Worm (Caenorhabditis elegans): ENCODE results near the gene T13C2.2.

The T13C2.2 gene

DNA sequence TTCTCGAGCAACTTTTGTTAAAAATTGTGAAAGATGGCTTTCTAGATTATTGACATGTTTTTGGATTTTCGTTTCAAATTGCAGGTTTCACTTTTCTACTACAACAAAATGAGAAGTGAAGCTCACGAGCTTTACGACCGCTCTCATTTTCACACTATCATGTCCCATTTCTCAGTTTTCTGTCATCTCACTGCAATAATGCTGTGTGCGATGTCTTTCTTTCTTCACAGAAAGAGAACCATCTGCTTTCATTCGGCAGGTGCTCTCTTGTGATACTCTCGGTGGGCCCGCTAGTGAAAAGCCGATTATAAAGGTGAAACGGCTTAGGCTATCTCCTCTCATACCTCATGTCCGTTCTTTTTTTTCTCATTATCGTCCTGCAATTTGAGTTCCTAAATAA, 51.2 kb downstream of the T13C2.2 start:
- TF ChIP-seq zag-1 (tag; optimal IDR thresholded peaks at IDR 0.05): no peak
- no peak for TF ChIP-seq mab-5 (tag; optimal IDR thresholded peaks at IDR 0.05)
- no peak for TF ChIP-seq F13H6.1 (tag; optimal IDR thresholded peaks at IDR 0.05)
- TF ChIP-seq ZK546.5 (tag; optimal IDR thresholded peaks at IDR 0.05): no peak
- no peak for TF ChIP-seq nhr-11 (tag; optimal IDR thresholded peaks at IDR 0.05)
- TF ChIP-seq nhr-129 (tag; optimal IDR thresholded peaks at IDR 0.05): peak; percentile 63
- TF ChIP-seq elt-1 (tag; optimal IDR thresholded peaks at IDR 0.05): no peak
- no peak for TF ChIP-seq ceh-16 (tag; optimal IDR thresholded peaks at IDR 0.05)

DNA sequence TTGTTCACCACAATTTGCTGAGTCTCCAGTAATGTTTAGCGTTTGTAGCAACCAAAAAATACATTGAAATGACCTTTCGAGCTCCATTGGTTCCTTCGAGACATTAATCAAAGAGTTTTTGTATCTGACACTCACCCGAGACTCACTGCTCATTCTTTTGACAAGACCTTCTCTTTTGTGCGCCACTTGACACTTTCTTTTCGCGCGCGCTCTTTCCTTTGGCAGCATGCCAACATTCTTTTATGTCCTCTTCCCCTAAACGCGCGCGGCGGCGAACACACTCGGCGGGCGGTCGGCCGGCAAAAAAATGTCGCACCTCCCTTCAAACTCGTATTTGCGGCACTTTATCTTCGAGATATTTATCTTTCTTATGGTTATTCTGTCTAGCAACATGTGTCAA, 51.7 kb downstream of the T13C2.2 start:
- no peak for TF ChIP-seq ztf-4 (tag; optimal IDR thresholded peaks at IDR 0.05)
- peak; percentile 47 for TF ChIP-seq sma-9 (GFP tag; optimal IDR thresholded peaks at IDR 0.05)
- no peak for TF ChIP-seq sma-9 (tag; optimal IDR thresholded peaks at IDR 0.05)
- peak; percentile 39 for TF ChIP-seq egl-27 (tag; optimal IDR thresholded peaks at IDR 0.05)
- peak; percentile 54 for TF ChIP-seq F13H6.1 (tag; optimal IDR thresholded peaks at IDR 0.05)
- TF ChIP-seq mab-5 (tag; optimal IDR thresholded peaks at IDR 0.05): peak; percentile 9
- TF ChIP-seq aly-2 (tag; optimal IDR thresholded peaks at IDR 0.05): no peak
- TF ChIP-seq nhr-25 (tag; optimal IDR thresholded peaks at IDR 0.05): peak; percentile 6
- TF ChIP-seq sma-3 (GFP tag; optimal IDR thresholded peaks at IDR 0.05): peak; percentile 8

DNA sequence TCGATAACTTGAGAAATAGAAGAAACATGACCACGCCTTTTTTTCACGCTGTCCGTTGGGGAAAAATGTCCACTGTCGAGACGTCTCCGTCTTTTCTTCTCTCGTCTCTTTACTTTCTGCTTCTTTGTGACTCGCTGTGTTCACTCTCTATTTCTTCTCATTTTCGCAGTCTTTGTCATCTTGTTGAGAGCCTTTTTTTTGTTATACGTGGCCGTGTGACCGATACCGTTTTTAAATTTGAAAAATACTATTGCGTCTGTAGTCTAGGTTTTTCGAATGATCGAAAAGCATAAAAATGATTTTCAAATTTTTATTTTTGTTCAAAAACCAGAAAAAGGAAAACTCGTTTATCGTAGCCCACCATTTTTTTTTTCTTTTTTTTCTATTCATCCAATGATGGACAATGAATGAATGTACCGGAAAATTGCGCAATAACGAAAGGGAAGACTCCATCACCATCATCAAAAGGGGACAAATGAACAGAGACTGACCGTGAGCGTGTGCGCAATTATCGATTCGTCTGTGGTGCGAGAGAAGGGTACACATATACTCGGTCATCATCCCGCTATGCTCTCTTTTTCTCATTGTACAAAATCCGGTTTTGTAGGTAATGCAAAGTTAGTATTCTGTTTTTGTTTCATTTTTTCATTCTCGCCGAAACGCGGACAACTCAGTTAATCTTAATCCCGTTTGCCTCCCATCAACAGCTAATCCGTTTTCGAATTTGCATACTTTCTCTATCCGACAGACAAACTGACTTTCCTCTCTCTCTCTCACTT, 52.4 kb downstream of the T13C2.2 start:
- no peak for TF ChIP-seq dmd-4 (tag; optimal IDR thresholded peaks at IDR 0.05)
- no peak for TF ChIP-seq nhr-21 (tag; optimal IDR thresholded peaks at IDR 0.05)
- no peak for TF ChIP-seq unc-39 (tag; optimal IDR thresholded peaks at IDR 0.05)
- no peak for TF ChIP-seq mbf-1 (tag; optimal IDR thresholded peaks at IDR 0.05)
- TF ChIP-seq nhr-77 (tag; optimal IDR thresholded peaks at IDR 0.05): no peak
- no peak for TF ChIP-seq mab-5 (tag; optimal IDR thresholded peaks at IDR 0.05)
- TF ChIP-seq nhr-129 (tag; optimal IDR thresholded peaks at IDR 0.05): peak; percentile 24
- no peak for TF ChIP-seq lin-11 (tag; optimal IDR thresholded peaks at IDR 0.05)
- peak; percentile 30 for TF ChIP-seq C34F6.9 (tag; optimal IDR thresholded peaks at IDR 0.05)
- TF ChIP-seq lin-39 (tag; optimal IDR thresholded peaks at IDR 0.05): no peak
- no peak for TF ChIP-seq snpc-4 (tag; optimal IDR thresholded peaks at IDR 0.05)
- peak; percentile 47 for TF ChIP-seq egl-27 (tag; optimal IDR thresholded peaks at IDR 0.05)
- no peak for TF ChIP-seq lin-13 (GFP tag; optimal IDR thresholded peaks at IDR 0.05)
- TF ChIP-seq mdl-1 (tag; optimal IDR thresholded peaks at IDR 0.05): no peak
- TF ChIP-seq sma-9 (GFP tag; optimal IDR thresholded peaks at IDR 0.05): peak; percentile 5
- no peak for TF ChIP-seq sma-9 (tag; optimal IDR thresholded peaks at IDR 0.05)
- TF ChIP-seq unc-55 (GFP tag; optimal IDR thresholded peaks at IDR 0.05): peak; percentile 38
- peak in 1 of 2 experiments; percentile 31 for TF ChIP-seq lsy-2 (tag; optimal IDR thresholded peaks at IDR 0.05)
- peak; percentile 20 for TF ChIP-seq crh-2 (tag; optimal IDR thresholded peaks at IDR 0.05)

DNA sequence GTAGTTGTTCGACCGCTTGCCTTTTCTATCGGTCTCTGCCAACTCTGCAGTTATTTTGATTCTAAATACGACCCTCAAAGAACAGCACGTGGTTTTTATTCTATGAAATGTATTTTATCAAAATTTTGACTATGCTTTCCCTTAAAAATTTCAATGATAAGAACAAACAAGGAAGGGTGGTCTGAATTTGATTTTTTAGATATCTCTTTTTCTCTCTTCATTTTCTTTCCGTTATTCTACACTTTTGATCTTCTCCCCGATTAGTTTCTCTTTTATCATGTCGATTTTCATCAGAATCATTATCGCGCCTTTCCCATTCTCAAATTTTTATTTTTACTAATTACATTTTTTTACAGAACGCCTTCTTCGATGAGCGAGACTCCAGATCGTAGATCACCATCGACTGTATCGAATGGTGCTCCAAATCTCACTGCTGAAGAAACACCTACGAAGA, 53.0 kb downstream of the T13C2.2 start:
- TF ChIP-seq mbf-1 (tag; optimal IDR thresholded peaks at IDR 0.05): no peak
- no peak for TF ChIP-seq crh-2 (tag; optimal IDR thresholded peaks at IDR 0.05)
- no peak for TF ChIP-seq unc-62 (GFP tag; optimal IDR thresholded peaks at IDR 0.05)
- TF ChIP-seq skn-1 (tag; optimal IDR thresholded peaks at IDR 0.05): no peak
- peak; percentile 18 for TF ChIP-seq gmeb-1 (tag; optimal IDR thresholded peaks at IDR 0.05)
- TF ChIP-seq blmp-1 (tag; optimal IDR thresholded peaks at IDR 0.05; ENCODE audit: insufficient read depth): peak; percentile 42
- TF ChIP-seq C34F6.9 (tag; optimal IDR thresholded peaks at IDR 0.05): peak; percentile 6
- TF ChIP-seq lsy-2 (tag; optimal IDR thresholded peaks at IDR 0.05): peak in 1 of 2 experiments; percentile 18
- peak; percentile 3 for TF ChIP-seq nhr-25 (tag; optimal IDR thresholded peaks at IDR 0.05)
- peak; percentile 29 for TF ChIP-seq fos-1 (tag; optimal IDR thresholded peaks at IDR 0.05)
- peak; percentile 74 for TF ChIP-seq egl-27 (tag; optimal IDR thresholded peaks at IDR 0.05)

DNA sequence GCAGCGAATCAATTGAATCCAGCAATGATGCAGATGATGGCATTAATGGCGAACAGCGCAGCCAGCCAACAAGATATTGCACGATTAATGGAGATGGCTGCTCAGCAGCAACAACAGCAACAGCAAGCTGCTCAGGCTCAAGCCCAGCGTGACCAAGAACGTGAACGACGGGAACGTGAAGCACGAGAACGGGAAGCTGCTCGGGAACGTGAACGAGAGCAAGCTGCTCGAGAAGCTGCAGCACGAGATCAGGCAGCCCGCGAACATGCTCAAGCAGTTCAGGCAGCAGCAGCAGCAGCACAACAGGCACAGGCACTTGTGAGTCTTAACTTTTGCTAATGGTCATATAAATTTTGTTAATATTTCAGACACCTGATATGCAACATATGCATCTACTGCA, 54.7 kb downstream of the T13C2.2 start:
- TF ChIP-seq nhr-237 (tag; optimal IDR thresholded peaks at IDR 0.05) (no peak), nhr-25 (tag; optimal IDR thresholded peaks at IDR 0.05) (no peak), sem-4 (tag; optimal IDR thresholded peaks at IDR 0.05) (no peak), unc-39 (tag; optimal IDR thresholded peaks at IDR 0.05) (no peak), ama-1 (optimal IDR thresholded peaks at IDR 0.05) (no peak), R02D3.7 (tag; optimal IDR thresholded peaks at IDR 0.05) (no peak), ceh-16 (tag; optimal IDR thresholded peaks at IDR 0.05) (no peak), nhr-129 (tag; optimal IDR thresholded peaks at IDR 0.05) (no peak), snpc-4 (tag; optimal IDR thresholded peaks at IDR 0.05) (no peak), ztf-4 (tag; optimal IDR thresholded peaks at IDR 0.05) (no peak), ztf-1 (GFP tag; conservative IDR thresholded peaks at IDR 0.05) (no peak), aly-2 (tag; optimal IDR thresholded peaks at IDR 0.05) (no peak), unc-62 (GFP tag; optimal IDR thresholded peaks at IDR 0.05) (no peak), lsy-2 (tag; optimal IDR thresholded peaks at IDR 0.05) (no peak), zag-1 (tag; optimal IDR thresholded peaks at IDR 0.05) (no peak), mab-5 (tag; optimal IDR thresholded peaks at IDR 0.05) (no peak), egl-27 (tag; optimal IDR thresholded peaks at IDR 0.05) (no peak), lin-13 (GFP tag; optimal IDR thresholded peaks at IDR 0.05) (no peak), lin-11 (tag; optimal IDR thresholded peaks at IDR 0.05) (no peak)

Measured in whole organism, L2 larva.